Fruit fly (Drosophila melanogaster): ENCODE results near the gene Lcp65Ae.

DNA sequence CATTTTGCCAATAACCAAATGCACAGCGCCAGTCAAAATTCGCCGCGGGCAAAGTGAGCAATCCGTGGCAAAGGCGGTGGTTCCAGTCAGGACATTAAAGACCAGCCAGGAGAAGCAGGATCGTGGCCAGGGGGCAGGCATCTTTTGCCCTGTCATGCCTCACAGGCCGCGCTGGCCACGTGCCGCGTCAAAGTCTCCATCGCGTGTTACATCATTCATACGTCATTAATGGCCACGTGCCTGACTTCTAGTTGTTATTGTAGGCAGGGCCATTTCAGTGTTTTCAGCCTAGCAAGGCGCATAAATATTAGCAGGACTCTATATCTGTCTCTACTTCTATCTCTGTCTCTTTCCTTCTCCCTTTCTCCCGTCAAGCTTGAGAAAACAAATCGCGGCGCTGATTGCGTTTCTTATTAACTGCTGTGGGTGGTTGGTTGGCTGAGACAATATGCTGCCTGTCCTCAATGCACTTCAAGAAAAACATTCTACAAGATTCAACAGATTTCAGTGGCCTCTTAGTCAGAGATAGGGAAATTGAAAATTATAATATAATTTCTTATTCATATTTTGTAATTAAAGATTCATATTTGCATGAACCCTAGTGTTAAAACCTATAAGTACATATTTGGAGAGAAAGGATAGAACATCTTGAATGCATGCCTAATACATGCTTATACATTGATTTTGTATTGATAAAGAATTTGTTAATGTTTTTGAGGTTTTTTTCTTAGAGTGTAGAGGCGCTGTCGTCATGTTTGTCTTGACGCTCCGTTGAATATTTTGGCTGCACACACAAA, 29.5 kb downstream of the Lcp65Ae start:
- no peak for TF ChIP-seq usp (GFP tag; optimal IDR thresholded peaks at IDR 0.05)
- TF ChIP-seq br (GFP tag; optimal IDR thresholded peaks at IDR 0.05): no peak
- TF ChIP-seq CG32264 (GFP tag; optimal IDR thresholded peaks at IDR 0.05): no peak
- TF ChIP-seq Myc (optimal IDR thresholded peaks at IDR 0.05): no peak
- TF ChIP-seq Hr78 (GFP tag; optimal IDR thresholded peaks at IDR 0.05): no peak

All from whole organism, wandering third instar larva.